Fruit fly (Drosophila melanogaster) whole organism, embryonic: ENCODE measurements around the gene CG43702.

ENCODE experiments used
- Ada2b ChIP-seq: fragments of 200-800 bp; sonication (Bioruptor generic); IDR thresholded peaks from 2 replicates; pipeline ENCODE4 v1.3.6; 2022; ENCODE audit warnings: missing biosample characterization, missing genetic modification characterization
- Antp ChIP-seq: fragments of 200-800 bp; sonication (Bioruptor generic); optimal IDR thresholded peaks from 3 replicates; lab custom pipeline; 2016; ENCODE audit warnings: missing biosample characterization, missing genetic modification characterization
- B-H1 ChIP-seq: fragments of 200-800 bp; sonication (Bioruptor generic); IDR thresholded peaks from 3 replicates; pipeline ENCODE4 v1.3.6; 2022; ENCODE audit warnings: missing biosample characterization, missing genetic modification characterization
- CG10147 ChIP-seq: fragments of 200-800 bp; sonication (Bioruptor generic); optimal IDR thresholded peaks from 2 replicates; lab custom pipeline; 2019; ENCODE audit warnings: missing biosample characterization, mild to moderate bottlenecking, missing genetic modification characterization, moderate library complexity
- CG1024 ChIP-seq: fragments of 200-800 bp; sonication (Bioruptor generic); IDR thresholded peaks from 2 replicates; pipeline ENCODE4 v1.3.6; 2022; ENCODE audit warnings: missing biosample characterization, missing genetic modification characterization
- CG10979 ChIP-seq: fragments of 200-800 bp; sonication (Bioruptor generic); optimal IDR thresholded peaks from 2 replicates; lab custom pipeline; 2018; ENCODE audit warnings: missing biosample characterization, mild to moderate bottlenecking, missing genetic modification characterization, moderate library complexity
- CG11247 ChIP-seq: fragments of 200-800 bp; sonication (Bioruptor generic); IDR thresholded peaks from 2 replicates; pipeline ENCODE4 v1.3.6; 2022; ENCODE audit warnings: missing biosample characterization, missing genetic modification characterization
- CG11560 ChIP-seq: fragments of 200-800 bp; sonication (Bioruptor generic); IDR thresholded peaks from 3 replicates; pipeline ENCODE4 v1.3.6; 2022; ENCODE audit warnings: missing biosample characterization, missing genetic modification characterization
- CG12219 ChIP-seq: fragments of 200-800 bp; sonication (Bioruptor generic); optimal IDR thresholded peaks from 3 replicates; lab custom pipeline; 2018; ENCODE audit warnings: missing biosample characterization, mild to moderate bottlenecking, missing genetic modification characterization
- CG12236 ChIP-seq: fragments of 200-800 bp; sonication (Bioruptor generic); optimal IDR thresholded peaks from 2 replicates; lab custom pipeline; 2016; ENCODE audit warnings: missing biosample characterization, missing genetic modification characterization
- CG14014 ChIP-seq: fragments of 200-800 bp; sonication (Bioruptor generic); IDR thresholded peaks from 2 replicates; pipeline ENCODE4 v1.3.6; 2022; ENCODE audit warnings: missing biosample characterization, missing genetic modification characterization
- CG14667 ChIP-seq: fragments of 200-800 bp; sonication (Bioruptor generic); IDR thresholded peaks from 2 replicates; pipeline ENCODE4 v1.3.6; 2022; ENCODE audit warnings: missing biosample characterization, missing genetic modification characterization
- CG14860 ChIP-seq: fragments of 200-800 bp; sonication (Bioruptor generic); IDR thresholded peaks from 3 replicates; pipeline ENCODE4 v1.3.6; 2022; ENCODE audit warnings: missing biosample characterization, missing genetic modification characterization; ENCODE audit not compliant: partially characterized antibody
- CG15269 ChIP-seq: fragments of 200-800 bp; sonication (Bioruptor generic); optimal IDR thresholded peaks from 2 replicates; lab custom pipeline; 2018; ENCODE audit warnings: missing biosample characterization, mild to moderate bottlenecking, missing genetic modification characterization, moderate library complexity
- CG15479 ChIP-seq: fragments of 200-800 bp; sonication (Bioruptor generic); optimal IDR thresholded peaks from 3 replicates; lab custom pipeline; 2019; ENCODE audit warnings: missing biosample characterization, mild to moderate bottlenecking, missing genetic modification characterization, moderate library complexity
- CG15601 ChIP-seq: fragments of 200-800 bp; sonication (Bioruptor generic); optimal IDR thresholded peaks from 3 replicates; lab custom pipeline; 2019; ENCODE audit warnings: missing biosample characterization, mild to moderate bottlenecking, missing genetic modification characterization, moderate library complexity
- CG17612 ChIP-seq: fragments of 200-800 bp; sonication (Bioruptor generic); IDR thresholded peaks from 2 replicates; pipeline ENCODE4 v1.3.6; 2022; ENCODE audit warnings: missing biosample characterization, missing genetic modification characterization
- CG18262 ChIP-seq: fragments of 200-800 bp; optimal IDR thresholded peaks from 3 replicates; lab custom pipeline; 2019; ENCODE audit warnings: missing biosample characterization, mild to moderate bottlenecking, missing genetic modification characterization, moderate library complexity
- CG18764 ChIP-seq: fragments of 200-800 bp; sonication (Bioruptor generic); optimal IDR thresholded peaks from 3 replicates; lab custom pipeline; 2016; ENCODE audit warnings: missing biosample characterization, missing genetic modification characterization
- CG3163 ChIP-seq: fragments of 200-800 bp; sonication (Bioruptor generic); optimal IDR thresholded peaks from 3 replicates; lab custom pipeline; 2016; ENCODE audit warnings: missing biosample characterization, missing genetic modification characterization
- CG34376 ChIP-seq: fragments of 200-800 bp; sonication (Bioruptor generic); optimal IDR thresholded peaks from 2 replicates; lab custom pipeline; 2018; ENCODE audit warnings: missing biosample characterization, mild to moderate bottlenecking, missing genetic modification characterization
- CG4404 ChIP-seq: fragments of 200-800 bp; sonication (Bioruptor generic); IDR thresholded peaks from 2 replicates; pipeline ENCODE4 v1.3.6; 2022; ENCODE audit warnings: missing biosample characterization, missing genetic modification characterization
- CG6654 ChIP-seq: fragments of 200-800 bp; sonication (Bioruptor generic); optimal IDR thresholded peaks from 2 replicates; lab custom pipeline; 2017; ENCODE audit warnings: missing biosample characterization, mild to moderate bottlenecking, missing genetic modification characterization
- CG6791 ChIP-seq: fragments of 200-800 bp; sonication (Bioruptor generic); IDR thresholded peaks from 3 replicates; pipeline ENCODE4 v1.3.6; 2022; ENCODE audit warnings: missing biosample characterization, missing genetic modification characterization; ENCODE audit not compliant: partially characterized antibody
- CG7928 ChIP-seq: fragments of 200-800 bp; sonication (Bioruptor generic); optimal IDR thresholded peaks from 2 replicates; lab custom pipeline; 2017; ENCODE audit warnings: missing biosample characterization, mild to moderate bottlenecking, missing genetic modification characterization
- CG8089 ChIP-seq: fragments of 200-800 bp; sonication (Bioruptor generic); optimal IDR thresholded peaks from 3 replicates; lab custom pipeline; 2016; ENCODE audit warnings: missing biosample characterization, missing genetic modification characterization
- CG8924 ChIP-seq: fragments of 200-800 bp; optimal IDR thresholded peaks from 3 replicates; lab custom pipeline; 2019; ENCODE audit warnings: missing biosample characterization, mild to moderate bottlenecking, missing genetic modification characterization, moderate library complexity
- CG9817 ChIP-seq: fragments of 200-800 bp; sonication (Bioruptor generic); optimal IDR thresholded peaks from 2 replicates; lab custom pipeline; 2018; ENCODE audit warnings: missing biosample characterization, mild to moderate bottlenecking, missing genetic modification characterization, moderate library complexity
- Camta ChIP-seq: fragments of 200-800 bp; sonication (Bioruptor generic); optimal IDR thresholded peaks from 2 replicates; lab custom pipeline; 2016; ENCODE audit warnings: missing biosample characterization, missing genetic modification characterization
- D19A ChIP-seq: fragments of 200-800 bp; optimal IDR thresholded peaks from 3 replicates; lab custom pipeline; 2019; ENCODE audit warnings: missing biosample characterization, mild to moderate bottlenecking, missing genetic modification characterization, moderate library complexity
- Dad ChIP-seq: fragments of 200-800 bp; sonication (Bioruptor generic); optimal IDR thresholded peaks from 3 replicates; lab custom pipeline; 2016; ENCODE audit warnings: missing biosample characterization, missing genetic modification characterization
- Dip3 ChIP-seq: fragments of 200-800 bp; sonication (Bioruptor generic); optimal IDR thresholded peaks from 3 replicates; lab custom pipeline; 2016; ENCODE audit warnings: missing biosample characterization, missing genetic modification characterization
- Fer1 ChIP-seq: fragments of 200-800 bp; sonication (Bioruptor generic); optimal IDR thresholded peaks from 2 replicates; lab custom pipeline; 2017; ENCODE audit warnings: missing biosample characterization, mild to moderate bottlenecking, missing genetic modification characterization
- HmgZ ChIP-seq: fragments of 200-800 bp; sonication (Bioruptor generic); optimal IDR thresholded peaks from 2 replicates; lab custom pipeline; 2018; ENCODE audit warnings: missing biosample characterization, mild to moderate bottlenecking, missing genetic modification characterization
- Six4 ChIP-seq: fragments of 200-800 bp; sonication (Bioruptor generic); optimal IDR thresholded peaks from 2 replicates; lab custom pipeline; 2016; ENCODE audit warnings: missing biosample characterization, missing genetic modification characterization
- Sox102F ChIP-seq: fragments of 200-800 bp; sonication (Bioruptor generic); optimal IDR thresholded peaks from 2 replicates; lab custom pipeline; 2018; ENCODE audit warnings: missing biosample characterization, mild to moderate bottlenecking, missing genetic modification characterization, moderate library complexity
- Xrp1 ChIP-seq: fragments of 200-800 bp; sonication (Bioruptor generic); IDR thresholded peaks from 2 replicates; pipeline ENCODE4 v1.3.6; 2022; ENCODE audit warnings: missing biosample characterization, missing genetic modification characterization
- YL-1 ChIP-seq: fragments of 200-800 bp; sonication (Bioruptor generic); optimal IDR thresholded peaks from 3 replicates; lab custom pipeline; 2017; ENCODE audit warnings: missing biosample characterization, mild to moderate bottlenecking, missing genetic modification characterization
- ase ChIP-seq: fragments of 200-800 bp; sonication (Bioruptor generic); IDR thresholded peaks from 3 replicates; pipeline ENCODE4 v1.3.6; 2022; ENCODE audit warnings: missing biosample characterization, missing genetic modification characterization
- dpn ChIP-seq, 2 experiments: fragments of 200-800 bp; sonication (Bioruptor generic); optimal IDR thresholded peaks; 3 replicates each; lab custom pipeline; 2016; ENCODE audit warnings: missing biosample characterization in 2 of 2, missing genetic modification characterization in 2 of 2
- esg ChIP-seq: fragments of 200-800 bp; sonication (Bioruptor generic); conservative IDR thresholded peaks from 2 replicates; pipeline ENCODE4 v1.3.6; 2022; ENCODE audit warnings: missing biosample characterization, missing genetic modification characterization
- grau ChIP-seq: fragments of 200-800 bp; optimal IDR thresholded peaks from 3 replicates; lab custom pipeline; 2019; ENCODE audit warnings: missing biosample characterization, mild to moderate bottlenecking, missing genetic modification characterization, moderate library complexity
- gro ChIP-seq: fragments of 200-800 bp; sonication (Bioruptor generic); optimal IDR thresholded peaks from 2 replicates; lab custom pipeline; 2016; ENCODE audit warnings: missing biosample characterization, missing genetic modification characterization
- gsb ChIP-seq: fragments of 200-800 bp; sonication (Bioruptor generic); IDR thresholded peaks from 2 replicates; pipeline ENCODE4 v1.3.6; 2022; ENCODE audit warnings: missing biosample characterization, missing genetic modification characterization
- luna ChIP-seq: fragments of 200-800 bp; sonication (Bioruptor generic); optimal IDR thresholded peaks from 2 replicates; lab custom pipeline; 2016; ENCODE audit warnings: missing biosample characterization, missing genetic modification characterization
- nmo ChIP-seq: fragments of 200-800 bp; sonication (Bioruptor generic); optimal IDR thresholded peaks from 2 replicates; lab custom pipeline; 2018; ENCODE audit warnings: missing biosample characterization, mild to moderate bottlenecking, missing genetic modification characterization, moderate library complexity
- pan ChIP-seq, 4 experiments: fragments of >200 bp in 3 of 4; fragments of 200-800 bp in 1 of 4; sonication (Bioruptor generic) in 1 of 4; optimal IDR thresholded peaks in 3 of 4; IDR thresholded peaks in 1 of 4; 2 replicates each; pipeline versions ENCODE4 v1.3.6 to Lab custom; 2017 to 2022; ENCODE audit warnings: missing biosample characterization in 2 of 4, missing genetic modification characterization in 2 of 4, mixed read lengths in 1 of 4
- trem ChIP-seq: fragments of 200-800 bp; optimal IDR thresholded peaks from 3 replicates; lab custom pipeline; 2019; ENCODE audit warnings: missing biosample characterization, mild to moderate bottlenecking, missing genetic modification characterization, moderate library complexity
- vvl ChIP-seq: fragments of 200-800 bp; sonication (Bioruptor generic); IDR thresholded peaks from 2 replicates; pipeline ENCODE4 v1.3.6; 2022; ENCODE audit warnings: missing biosample characterization, missing genetic modification characterization

Gene CG43702

dm6 chr3L:21347197-21347831 is 48.8 kb downstream of the CG43702 start (continued):
- peak; percentile 57 for TF ChIP-seq grau (tag; lab: Kevin White, UChicago)
- TF ChIP-seq CG6791 (GFP tag; lab: Robert Waterston, UW) = no peak
- TF ChIP-seq CG11247 (GFP tag; lab: Robert Waterston, UW) = no peak
- no peak for TF ChIP-seq CG14860 (GFP tag; lab: Robert Waterston, UW)
- peak; percentile 4 for TF ChIP-seq CG9817 (tag; lab: Kevin White, UChicago)
- TF ChIP-seq Camta (GFP tag; lab: Kevin White, UChicago) = peak; percentile 45
- TF ChIP-seq CG15479 (GFP tag; lab: Kevin White, UChicago) = no peak
- TF ChIP-seq CG15269 (tag; lab: Kevin White, UChicago) = no peak
- no peak for TF ChIP-seq Fer1 (GFP tag; lab: Kevin White, UChicago)
- no peak for TF ChIP-seq CG7928 (GFP tag; lab: Kevin White, UChicago)
- TF ChIP-seq CG14014 = no peak
- TF ChIP-seq CG3163 (GFP tag; lab: Kevin White, UChicago) = no peak
- no peak; the same call in 2 of the 3 replicates for TF ChIP-seq B-H1 (GFP tag; lab: Robert Waterston, UW)
- peak; percentile 81 for TF ChIP-seq D19A (tag; lab: Kevin White, UChicago)
- TF ChIP-seq Dip3 = peak; percentile 30
- no peak for TF ChIP-seq CG4404 (GFP tag; lab: Robert Waterston, UW)
- TF ChIP-seq CG11560 (tag; lab: Robert Waterston, UW) = no peak
- TF ChIP-seq CG18764 (GFP tag; lab: Kevin White, UChicago) = peak; percentile 23
- TF ChIP-seq gro = no peak
- peak; percentile 7 for TF ChIP-seq trem
- TF ChIP-seq CG12219 (GFP tag; lab: Kevin White, UChicago) = peak; percentile 9
- TF ChIP-seq CG10979 (tag; lab: Kevin White, UChicago) = peak; percentile 40
- TF ChIP-seq CG6654 (GFP tag; lab: Kevin White, UChicago) = peak; percentile 6
- no peak for TF ChIP-seq luna (GFP tag; lab: Kevin White, UChicago)
- TF ChIP-seq Xrp1 (GFP tag; lab: Robert Waterston, UW) = peak; percentile 20; the same call in 1 of the 2 replicates
- no peak for TF ChIP-seq CG1024 (GFP tag; lab: Robert Waterston, UW)
- TF ChIP-seq CG12236 (GFP tag; lab: Kevin White, UChicago) = no peak
- TF ChIP-seq CG15601 (tag; lab: Kevin White, UChicago) = no peak
- TF ChIP-seq Ada2b (GFP tag; lab: Robert Waterston, UW) = peak; percentile 30; the same call in 1 of the 2 replicates
- TF ChIP-seq HmgZ (tag; lab: Kevin White, UChicago) = no peak
- no peak for TF ChIP-seq CG10147 (GFP tag; lab: Kevin White, UChicago)
- peak; percentile 50 for TF ChIP-seq nmo
- no peak for TF ChIP-seq esg
- peak; percentile 25; the same call in 1 of the 2 replicates for TF ChIP-seq CG14667 (GFP tag; lab: Robert Waterston, UW)
- TF ChIP-seq Sox102F (GFP tag; lab: Kevin White, UChicago) = peak; percentile 63
- peak; percentile 60 for TF ChIP-seq Antp
- peak; percentile 52; the same call in 1 of the 2 replicates for TF ChIP-seq vvl (GFP tag; lab: Robert Waterston, UW)
- TF ChIP-seq CG18262 = peak; percentile 70
- no peak for TF ChIP-seq gsb (GFP tag; lab: Robert Waterston, UW)
- TF ChIP-seq dpn (GFP tag; optimal IDR thresholded peaks at IDR 0.05; lab: Kevin White, UChicago) = peak; percentile 58
- TF ChIP-seq Dad = peak; percentile 14
- TF ChIP-seq CG17612 (GFP tag; lab: Robert Waterston, UW) = no peak
- TF ChIP-seq Six4 (GFP tag; lab: Kevin White, UChicago) = peak; percentile 25
- peak; percentile 23 for TF ChIP-seq CG8924 (tag; lab: Kevin White, UChicago)
- TF ChIP-seq pan (optimal IDR thresholded peaks at IDR 0.05; lab: Kevin White, UChicago) = no peak
- peak in 1 of 2 experiments; percentile 38 for TF ChIP-seq pan (GFP tag; optimal IDR thresholded peaks at IDR 0.05 in 1 of 2, IDR thresholded peaks at IDR 0.05 in 1 of 2)
- TF ChIP-seq ase (GFP tag; lab: Robert Waterston, UW) = no peak
- TF ChIP-seq YL-1 (GFP tag; lab: Kevin White, UChicago) = no peak
- TF ChIP-seq CG34376 (GFP tag; lab: Kevin White, UChicago) = no peak
- TF ChIP-seq CG8089 (GFP tag; lab: Kevin White, UChicago) = peak; percentile 42
